Worm (Caenorhabditis elegans): Measurements from ENCODE around the gene asp-19.

Gene asp-19

DNA sequence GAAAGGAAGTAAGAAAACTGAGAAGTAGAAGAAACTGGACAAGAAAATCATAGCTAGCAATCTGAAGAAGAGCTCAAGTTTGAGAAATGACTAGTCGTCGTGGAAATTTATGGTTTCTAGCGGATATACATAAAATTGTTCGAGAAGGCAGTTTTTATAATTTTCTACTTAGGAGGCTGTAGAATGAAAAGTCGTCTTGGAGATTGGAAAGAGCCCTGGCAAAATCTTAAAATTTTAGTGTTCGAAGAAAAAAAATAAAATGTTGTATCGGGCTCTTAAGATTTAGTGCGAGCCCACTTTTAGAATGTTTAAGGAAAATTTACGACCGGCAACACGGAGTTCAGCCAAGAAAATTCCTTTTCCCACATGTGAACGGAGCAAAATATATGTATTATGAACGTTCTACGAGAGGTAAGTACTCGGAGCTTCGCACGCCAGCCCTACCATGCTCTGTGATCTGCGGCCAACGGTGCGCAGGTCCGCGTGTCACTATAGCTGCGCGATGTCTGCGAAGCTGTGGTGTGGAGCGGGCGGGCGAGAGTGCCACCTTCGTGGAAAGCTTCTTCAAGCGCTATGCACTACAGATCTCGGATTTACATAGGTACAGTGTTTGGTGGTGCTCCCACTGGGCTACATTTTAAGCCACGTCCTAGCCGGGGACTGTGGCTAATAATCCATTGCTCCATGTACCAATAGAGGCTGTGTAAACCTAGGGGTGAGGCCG is 17.9 kb upstream of the asp-19 start, which contains the start of gene clec-251:
Gene clec-251, minus strand, starts transcription at position 51 of the 724 bp plus-strand sequence.
- no peak for TF ChIP-seq unc-86 (tag; optimal IDR thresholded peaks at IDR 0.05)
- TF ChIP-seq ceh-2 (tag; optimal IDR thresholded peaks at IDR 0.05): no peak
- no peak for TF ChIP-seq dmd-4 (tag; optimal IDR thresholded peaks at IDR 0.05; ENCODE audit: borderline replicate concordance)
- no peak for TF ChIP-seq ref-2 (tag; optimal IDR thresholded peaks at IDR 0.05)
- no peak for TF ChIP-seq rnt-1 (tag; optimal IDR thresholded peaks at IDR 0.05)
- TF ChIP-seq fkh-10 (GFP tag; optimal IDR thresholded peaks at IDR 0.05): no peak
- TF ChIP-seq pha-2 (tag; optimal IDR thresholded peaks at IDR 0.05): no peak
- no peak for TF ChIP-seq pqm-1 (tag; optimal IDR thresholded peaks at IDR 0.05)
- no peak for TF ChIP-seq ceh-18 (tag; optimal IDR thresholded peaks at IDR 0.05)
- no peak for TF ChIP-seq ceh-34 (tag; optimal IDR thresholded peaks at IDR 0.05)
- no peak for TF ChIP-seq Y22D7AL.16 (tag; optimal IDR thresholded peaks at IDR 0.05)
- TF ChIP-seq hlh-8 (tag; optimal IDR thresholded peaks at IDR 0.05): no peak

DNA sequence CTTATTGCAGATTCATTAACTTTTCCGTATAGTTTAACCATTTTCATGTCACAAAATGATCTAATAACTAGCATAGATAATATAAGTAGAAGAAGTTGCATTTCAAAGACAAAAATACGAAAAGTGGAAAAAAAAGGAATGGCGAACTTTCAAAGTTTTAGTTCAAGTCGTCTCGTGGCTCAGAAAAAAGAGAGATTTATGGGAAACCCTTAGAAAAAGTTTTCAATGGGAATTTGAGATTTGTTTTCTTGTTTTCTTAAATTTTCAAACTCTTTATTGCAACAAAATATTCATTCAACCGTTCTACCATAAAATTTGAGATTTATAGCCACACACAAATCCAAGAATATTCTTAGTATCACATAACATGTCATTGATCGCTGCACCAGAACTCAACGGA is 12.9 kb upstream of the asp-19 start, which contains the start of gene clec-250:
Gene clec-250, minus strand, starts transcription at position 101 of the 400 bp plus-strand sequence.
- TF ChIP-seq hlh-30 (tag; optimal IDR thresholded peaks at IDR 0.05; ENCODE audit: insufficient read depth) (no peak), ceh-24 (tag; optimal IDR thresholded peaks at IDR 0.05) (no peak)

DNA sequence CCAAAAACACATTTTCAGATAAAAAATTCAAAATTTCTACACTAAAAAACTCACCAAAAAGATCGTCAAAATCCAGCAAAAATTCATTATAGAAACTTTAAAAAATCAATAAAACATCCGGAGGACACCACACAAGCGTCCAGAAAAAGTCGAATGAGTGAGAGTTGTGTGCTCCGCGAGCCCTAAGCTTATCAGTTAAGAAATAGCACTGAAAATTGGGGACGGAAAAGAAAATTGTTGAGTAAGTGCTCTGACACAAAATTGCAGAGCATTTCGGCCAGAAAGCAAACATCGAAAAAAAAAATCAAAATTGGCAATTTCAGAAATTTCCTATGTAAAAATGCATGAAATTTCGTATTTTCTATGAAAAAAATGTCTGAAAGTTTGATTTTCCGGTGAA is 8.5 kb upstream of the asp-19 start:
- TF ChIP-seq fax-1 (tag; optimal IDR thresholded peaks at IDR 0.05): no peak
- TF ChIP-seq ceh-14 (tag; optimal IDR thresholded peaks at IDR 0.05): no peak
- no peak for TF ChIP-seq hlh-15 (tag; optimal IDR thresholded peaks at IDR 0.05)
- no peak for TF ChIP-seq T23F11.4 (GFP tag; optimal IDR thresholded peaks at IDR 0.05)
- no peak for TF ChIP-seq hlh-30 (tag; optimal IDR thresholded peaks at IDR 0.05; ENCODE audit: insufficient read depth)
- no peak for TF ChIP-seq eyg-1 (tag; optimal IDR thresholded peaks at IDR 0.05)
- TF ChIP-seq lim-6 (tag; optimal IDR thresholded peaks at IDR 0.05): no peak
- no peak for TF ChIP-seq C38D4.7 (GFP tag; optimal IDR thresholded peaks at IDR 0.05)
- TF ChIP-seq unc-55 (GFP tag; optimal IDR thresholded peaks at IDR 0.05): no peak
- no peak for TF ChIP-seq ceh-45 (GFP tag; IDR thresholded peaks at IDR 0.05)
- no peak for TF ChIP-seq npax-4 (tag; optimal IDR thresholded peaks at IDR 0.05)
- no peak for TF ChIP-seq madf-2 (tag; optimal IDR thresholded peaks at IDR 0.05)

DNA sequence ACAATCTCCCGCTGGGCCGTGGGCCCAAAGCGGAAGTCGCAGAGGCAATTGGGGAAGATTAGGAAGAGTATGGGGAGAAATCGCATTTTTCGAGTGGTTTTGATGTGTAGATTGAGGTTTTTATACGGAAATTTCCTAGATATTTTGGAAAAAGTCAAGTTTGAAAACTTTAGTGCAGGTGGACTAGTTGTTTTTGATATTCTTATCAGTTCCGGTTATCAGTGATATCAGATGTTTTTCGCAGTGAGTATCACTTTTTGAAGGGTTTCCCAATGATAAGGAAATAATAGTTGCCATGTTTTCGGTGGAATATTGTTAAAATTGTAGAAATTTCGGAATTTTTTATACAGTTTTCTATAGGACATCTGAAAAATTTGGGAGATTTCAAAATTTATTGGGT is 5.2 kb upstream of the asp-19 start, which contains the start of gene scl-20:
Gene scl-20, minus strand, starts transcription at position 101 of the 400 bp plus-strand sequence.
- no peak for TF ChIP-seq fkh-6 (tag; optimal IDR thresholded peaks at IDR 0.05)
- no peak for TF ChIP-seq F13H6.1 (tag; optimal IDR thresholded peaks at IDR 0.05)
- no peak for TF ChIP-seq ttx-3 (tag; optimal IDR thresholded peaks at IDR 0.05)
- no peak for TF ChIP-seq K02D7.2 (tag; optimal IDR thresholded peaks at IDR 0.05)
- TF ChIP-seq ceh-2 (tag; optimal IDR thresholded peaks at IDR 0.05): no peak
- peak; percentile 80 for TF ChIP-seq elt-2 (tag; optimal IDR thresholded peaks at IDR 0.05)
- no peak for TF ChIP-seq ama-1 (optimal IDR thresholded peaks at IDR 0.05)
- no peak for TF ChIP-seq ceh-6 (GFP tag; optimal IDR thresholded peaks at IDR 0.05)

DNA sequence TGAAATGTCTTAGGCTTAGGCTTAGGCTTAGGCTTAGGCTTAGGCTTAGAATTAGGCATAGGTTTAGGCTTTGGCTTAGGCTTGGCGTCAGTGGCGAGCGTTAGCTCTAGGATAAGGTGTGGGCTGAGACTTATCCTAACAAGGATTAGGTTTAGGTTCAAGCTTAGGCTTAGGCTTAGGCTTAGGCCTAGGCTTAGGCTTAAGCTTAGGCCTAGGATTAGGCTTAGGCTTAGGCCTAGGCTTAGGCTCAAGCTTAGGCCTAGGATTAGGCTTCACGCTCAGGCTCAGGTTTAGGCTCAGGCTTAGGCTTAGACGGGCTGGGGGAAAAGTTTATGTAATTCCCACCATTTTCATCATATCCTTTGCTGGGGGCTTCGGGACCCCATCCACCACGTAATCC is 4.8 kb upstream of the asp-19 start:
- TF ChIP-seq pag-3 (tag; optimal IDR thresholded peaks at IDR 0.05; ENCODE audit: borderline replicate concordance): peak; percentile 12
- peak; percentile 20 for TF ChIP-seq mec-3 (tag; optimal IDR thresholded peaks at IDR 0.05; ENCODE audit: borderline replicate concordance)
- no peak for TF ChIP-seq fax-1 (tag; optimal IDR thresholded peaks at IDR 0.05)
- TF ChIP-seq ttx-3 (tag; optimal IDR thresholded peaks at IDR 0.05): no peak
- TF ChIP-seq dve-1 (tag; optimal IDR thresholded peaks at IDR 0.05): peak; percentile 95
- no peak for TF ChIP-seq unc-42 (tag; optimal IDR thresholded peaks at IDR 0.05)
